Fruit fly (Drosophila melanogaster) whole organism, embryonic: ENCODE measurements around the gene CG43354.

ENCODE experiments used
- Antp ChIP-seq: fragments of 200-800 bp; sonication (Bioruptor generic); optimal IDR thresholded peaks from 3 replicates; lab custom pipeline; 2016; ENCODE audit warnings: missing biosample characterization, missing genetic modification characterization
- B-H2 ChIP-seq: fragments of 200-800 bp; sonication (Bioruptor generic); optimal IDR thresholded peaks from 2 replicates; lab custom pipeline; 2018; ENCODE audit warnings: missing biosample characterization, mild to moderate bottlenecking, missing genetic modification characterization
- CG10543 ChIP-seq: fragments of 200-800 bp; sonication (Bioruptor generic); optimal IDR thresholded peaks from 3 replicates; lab custom pipeline; 2017; ENCODE audit warnings: missing biosample characterization, mild to moderate bottlenecking, missing genetic modification characterization, moderate library complexity
- CG10654 ChIP-seq: fragments of 200-800 bp; sonication (Bioruptor generic); optimal IDR thresholded peaks from 2 replicates; lab custom pipeline; 2016; ENCODE audit warnings: missing biosample characterization, missing genetic modification characterization
- CG11398 ChIP-seq: fragments of 200-800 bp; sonication (Bioruptor generic); optimal IDR thresholded peaks from 2 replicates; lab custom pipeline; 2016; ENCODE audit warnings: missing biosample characterization, missing genetic modification characterization
- CG11504 ChIP-seq: fragments of 200-800 bp; sonication (Bioruptor generic); optimal IDR thresholded peaks from 3 replicates; lab custom pipeline; 2019; ENCODE audit warnings: missing biosample characterization, mild to moderate bottlenecking, missing genetic modification characterization, moderate library complexity
- CG12071 ChIP-seq: fragments of 200-800 bp; sonication (Bioruptor generic); optimal IDR thresholded peaks from 3 replicates; lab custom pipeline; 2018; ENCODE audit warnings: missing biosample characterization, mild to moderate bottlenecking, missing genetic modification characterization
- CG15601 ChIP-seq: fragments of 200-800 bp; sonication (Bioruptor generic); optimal IDR thresholded peaks from 3 replicates; lab custom pipeline; 2019; ENCODE audit warnings: missing biosample characterization, mild to moderate bottlenecking, missing genetic modification characterization, moderate library complexity
- CG1602 ChIP-seq: fragments of 200-800 bp; sonication (Bioruptor generic); optimal IDR thresholded peaks from 3 replicates; lab custom pipeline; 2016; ENCODE audit warnings: missing biosample characterization, missing genetic modification characterization
- CG1647 ChIP-seq: fragments of 200-800 bp; sonication (Bioruptor generic); optimal IDR thresholded peaks from 3 replicates; lab custom pipeline; 2016; ENCODE audit warnings: missing biosample characterization, missing genetic modification characterization
- CG16779 ChIP-seq: fragments of 200-800 bp; sonication (Bioruptor generic); IDR thresholded peaks from 2 replicates; pipeline ENCODE4 v1.3.6; 2022; ENCODE audit warnings: missing biosample characterization, missing genetic modification characterization
- CG17361 ChIP-seq: fragments of 200-800 bp; sonication (Bioruptor generic); IDR thresholded peaks from 3 replicates; pipeline ENCODE4 v1.3.6; 2022; ENCODE audit warnings: missing biosample characterization, missing genetic modification characterization
- CG1792 ChIP-seq: fragments of 200-800 bp; sonication (Bioruptor generic); optimal IDR thresholded peaks from 2 replicates; lab custom pipeline; 2016; ENCODE audit warnings: missing biosample characterization, missing genetic modification characterization
- CG2678 ChIP-seq: fragments of 200-800 bp; sonication (Bioruptor generic); optimal IDR thresholded peaks from 3 replicates; lab custom pipeline; 2019; ENCODE audit warnings: missing biosample characterization, mild to moderate bottlenecking, missing genetic modification characterization, moderate library complexity
- CG33213 ChIP-seq: fragments of 200-800 bp; sonication (Bioruptor generic); optimal IDR thresholded peaks from 3 replicates; lab custom pipeline; 2016; ENCODE audit warnings: missing biosample characterization, missing genetic modification characterization
- CG3726 ChIP-seq: fragments of 200-800 bp; sonication (Bioruptor generic); IDR thresholded peaks from 3 replicates; pipeline ENCODE4, ENCODE4 v1.3.6; 2022; ENCODE audit warnings: missing biosample characterization, missing genetic modification characterization
- CG6175 ChIP-seq: fragments of 200-800 bp; sonication (Bioruptor generic); IDR thresholded peaks from 3 replicates; pipeline ENCODE4 v1.3.6; 2022; ENCODE audit warnings: missing biosample characterization, missing genetic modification characterization
- CG7745 ChIP-seq: fragments of 200-800 bp; sonication (Bioruptor generic); optimal IDR thresholded peaks from 2 replicates; lab custom pipeline; 2018; ENCODE audit warnings: missing biosample characterization, mild to moderate bottlenecking, missing genetic modification characterization, moderate library complexity
- CG8281 ChIP-seq: fragments of 200-800 bp; sonication (Bioruptor generic); optimal IDR thresholded peaks from 2 replicates; lab custom pipeline; 2018; ENCODE audit warnings: missing biosample characterization, mild to moderate bottlenecking, missing genetic modification characterization, moderate library complexity
- Doc2 ChIP-seq: fragments of 200-800 bp; sonication (Bioruptor generic); IDR thresholded peaks from 2 replicates; pipeline ENCODE4 v1.3.6; 2022; ENCODE audit warnings: missing biosample characterization, missing genetic modification characterization
- Fer1 ChIP-seq: fragments of 200-800 bp; sonication (Bioruptor generic); optimal IDR thresholded peaks from 2 replicates; lab custom pipeline; 2017; ENCODE audit warnings: missing biosample characterization, mild to moderate bottlenecking, missing genetic modification characterization
- Hey ChIP-seq: fragments of 200-800 bp; sonication (Bioruptor generic); optimal IDR thresholded peaks from 3 replicates; lab custom pipeline; 2018; ENCODE audit warnings: missing biosample characterization, mild to moderate bottlenecking, missing genetic modification characterization
- Hmr ChIP-seq: fragments of 200-800 bp; sonication (Bioruptor generic); optimal IDR thresholded peaks from 3 replicates; lab custom pipeline; 2017; ENCODE audit warnings: mild to moderate bottlenecking, missing biosample characterization, missing genetic modification reagents, missing genetic modification characterization
- Mes4 ChIP-seq: fragments of 200-800 bp; sonication (Bioruptor generic); optimal IDR thresholded peaks from 2 replicates; lab custom pipeline; 2016; ENCODE audit warnings: missing biosample characterization, missing genetic modification characterization
- NC2β ChIP-seq: fragments of 200-800 bp; sonication (Bioruptor generic); optimal IDR thresholded peaks from 2 replicates; lab custom pipeline; 2016; ENCODE audit warnings: missing biosample characterization, missing genetic modification characterization
- Oaz ChIP-seq: fragments of 200-800 bp; sonication (Bioruptor generic); IDR thresholded peaks from 2 replicates; pipeline ENCODE4 v1.3.6; 2022; ENCODE audit warnings: missing biosample characterization, missing genetic modification characterization
- PHDP ChIP-seq: fragments of 200-800 bp; sonication (Bioruptor generic); optimal IDR thresholded peaks from 3 replicates; lab custom pipeline; 2018; ENCODE audit warnings: missing biosample characterization, mild to moderate bottlenecking, missing genetic modification characterization, moderate library complexity
- Usf ChIP-seq: fragments of 200-800 bp; sonication (Bioruptor generic); optimal IDR thresholded peaks from 2 replicates; lab custom pipeline; 2017; ENCODE audit warnings: missing genotype, missing biosample characterization, missing genetic modification characterization
- Xrp1 ChIP-seq: fragments of 200-800 bp; sonication (Bioruptor generic); IDR thresholded peaks from 2 replicates; pipeline ENCODE4 v1.3.6; 2022; ENCODE audit warnings: missing biosample characterization, missing genetic modification characterization
- YL-1 ChIP-seq: fragments of 200-800 bp; sonication (Bioruptor generic); optimal IDR thresholded peaks from 3 replicates; lab custom pipeline; 2017; ENCODE audit warnings: missing biosample characterization, mild to moderate bottlenecking, missing genetic modification characterization
- ato ChIP-seq: fragments of 200-800 bp; sonication (Bioruptor generic); IDR thresholded peaks from 2 replicates; pipeline ENCODE4 v1.3.6; 2022; ENCODE audit warnings: missing biosample characterization, missing genetic modification characterization; ENCODE audit not compliant: partially characterized antibody
- az2 ChIP-seq: fragments of 200-800 bp; sonication (Bioruptor generic); optimal IDR thresholded peaks from 3 replicates; lab custom pipeline; 2016; ENCODE audit warnings: missing biosample characterization, missing genetic modification characterization
- bowl ChIP-seq: fragments of 200-800 bp; sonication (Bioruptor generic); IDR thresholded peaks from 2 replicates; pipeline ENCODE4 v1.3.6; 2022; ENCODE audit warnings: missing biosample characterization, missing genetic modification characterization
- bsh ChIP-seq, 2 experiments: fragments of 200-800 bp; sonication (Bioruptor generic); optimal IDR thresholded peaks; 2 replicates each; lab custom pipeline; 2017 to 2018; ENCODE audit warnings: mild to moderate bottlenecking in 2 of 2, missing biosample characterization in 2 of 2, missing genetic modification characterization in 2 of 2, moderate library complexity in 1 of 2
- crp ChIP-seq, 2 experiments: fragments of 200-800 bp; sonication (Bioruptor generic); optimal IDR thresholded peaks; 2 replicates in 1 of 2; 3 replicates in 1 of 2; lab custom pipeline; 2017; ENCODE audit warnings: missing biosample characterization in 2 of 2, missing genetic modification characterization in 2 of 2, mild to moderate bottlenecking in 1 of 2, moderate library complexity in 1 of 2
- dmrt11E ChIP-seq: fragments of 200-800 bp; sonication (Bioruptor generic); optimal IDR thresholded peaks from 3 replicates; lab custom pipeline; 2018; ENCODE audit warnings: missing biosample characterization, mild to moderate bottlenecking, missing genetic modification characterization, moderate library complexity
- esg ChIP-seq: fragments of 200-800 bp; sonication (Bioruptor generic); conservative IDR thresholded peaks from 2 replicates; pipeline ENCODE4 v1.3.6; 2022; ENCODE audit warnings: missing biosample characterization, missing genetic modification characterization
- eve ChIP-seq, 2 experiments: fragments of >200 bp; optimal IDR thresholded peaks; 2 replicates each; lab custom pipeline; 2017; ENCODE audit warnings: missing biosample characterization in 2 of 2, missing genetic modification characterization in 2 of 2
- exex ChIP-seq: fragments of 200-800 bp; sonication (Bioruptor generic); optimal IDR thresholded peaks from 4 replicates; lab custom pipeline; 2018; ENCODE audit warnings: missing biosample characterization, mild to moderate bottlenecking, missing genetic modification characterization, moderate library complexity
- eyg ChIP-seq: fragments of 200-800 bp; sonication (Bioruptor generic); optimal IDR thresholded peaks from 3 replicates; lab custom pipeline; 2016; ENCODE audit warnings: missing biosample characterization, missing genetic modification characterization
- gsb-n ChIP-seq: fragments of 200-800 bp; sonication (Bioruptor generic); optimal IDR thresholded peaks from 3 replicates; lab custom pipeline; 2018; ENCODE audit warnings: missing biosample characterization, mild to moderate bottlenecking, missing genetic modification characterization
- lilli ChIP-seq: fragments of 200-800 bp; sonication (Bioruptor generic); optimal IDR thresholded peaks from 3 replicates; lab custom pipeline; 2016; ENCODE audit warnings: missing biosample characterization, missing genetic modification characterization
- onecut ChIP-seq: fragments of 200-800 bp; sonication (Bioruptor generic); IDR thresholded peaks from 2 replicates; pipeline ENCODE4 v1.3.6; 2022; ENCODE audit warnings: missing biosample characterization, missing genetic modification characterization
- pan ChIP-seq, 4 experiments: fragments of >200 bp in 3 of 4; fragments of 200-800 bp in 1 of 4; sonication (Bioruptor generic) in 1 of 4; optimal IDR thresholded peaks in 3 of 4; IDR thresholded peaks in 1 of 4; 2 replicates each; pipeline versions ENCODE4 v1.3.6 to Lab custom; 2017 to 2022; ENCODE audit warnings: missing biosample characterization in 2 of 4, missing genetic modification characterization in 2 of 4, mixed read lengths in 1 of 4
- pita ChIP-seq: fragments of 200-800 bp; sonication (Bioruptor generic); optimal IDR thresholded peaks from 2 replicates; lab custom pipeline; 2017; ENCODE audit warnings: missing biosample characterization, mild to moderate bottlenecking, missing genetic modification characterization
- prd ChIP-seq, 3 experiments: fragments of >200 bp in 2 of 3; fragments of 200-800 bp in 1 of 3; sonication (Bioruptor generic) in 1 of 3; optimal IDR thresholded peaks in 2 of 3; IDR thresholded peaks in 1 of 3; 2 replicates in 2 of 3; 3 replicates in 1 of 3; pipeline versions ENCODE4 v1.3.6 to Lab custom; 2017 to 2022; ENCODE audit warnings: missing biosample characterization in 1 of 3, missing genetic modification characterization in 1 of 3
- sr ChIP-seq: fragments of 200-800 bp; sonication (Bioruptor generic); IDR thresholded peaks from 3 replicates; pipeline ENCODE4 v1.3.6; 2022; ENCODE audit warnings: missing biosample characterization, missing genetic modification characterization
- tup ChIP-seq: fragments of 200-800 bp; sonication (Bioruptor generic); optimal IDR thresholded peaks from 2 replicates; lab custom pipeline; 2016; ENCODE audit warnings: missing biosample characterization, mild to moderate bottlenecking, missing genetic modification characterization, moderate library complexity
- vfl ChIP-seq: fragments of 200-800 bp; sonication (Bioruptor generic); optimal IDR thresholded peaks from 2 replicates; lab custom pipeline; 2016; ENCODE audit warnings: missing biosample characterization, missing genetic modification characterization
- zfh1 ChIP-seq: fragments of 200-800 bp; sonication (Bioruptor generic); IDR thresholded peaks from 3 replicates; pipeline ENCODE4 v1.3.6; 2022; ENCODE audit warnings: missing biosample characterization, missing genetic modification characterization

The CG43354 gene

DNA sequence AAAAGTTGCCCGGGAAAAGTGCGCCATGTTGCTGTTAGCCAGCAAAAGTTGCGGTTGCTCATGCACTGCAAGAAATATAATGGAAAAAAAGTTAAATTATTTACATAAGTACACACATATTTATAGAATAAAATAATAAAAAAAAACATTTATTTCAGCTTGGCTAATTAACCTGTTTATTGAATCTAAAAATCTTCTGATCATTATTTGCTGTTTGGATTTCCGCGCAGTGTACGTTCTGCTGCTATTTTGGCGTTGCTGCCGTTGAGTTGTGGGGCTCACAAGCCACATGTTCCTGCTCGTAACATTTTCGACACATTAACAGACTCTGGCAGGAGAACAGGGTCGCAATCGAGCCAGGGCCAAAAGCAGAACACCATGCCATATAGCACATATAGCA is 1.2 kb upstream of the CG43354 start (continued):
- no peak for TF ChIP-seq Oaz
- TF ChIP-seq B-H2 (GFP tag; lab: Kevin White, UChicago): no peak
- no peak for TF ChIP-seq CG11398
- TF ChIP-seq esg (GFP tag; lab: Robert Waterston, UW): peak; percentile 54; the same call in 1 of the 2 replicates
- no peak for TF ChIP-seq Hey (tag; lab: Kevin White, UChicago)
- no peak for TF ChIP-seq crp (GFP tag; optimal IDR thresholded peaks at IDR 0.05; lab: Kevin White, UChicago)
- TF ChIP-seq CG10543 (GFP tag; lab: Kevin White, UChicago): no peak
- TF ChIP-seq Fer1 (GFP tag; lab: Kevin White, UChicago): peak; percentile 54
- TF ChIP-seq CG1647: no peak
- TF ChIP-seq eyg: no peak
- no peak for TF ChIP-seq vfl
- peak; percentile 75 for TF ChIP-seq CG17361
- TF ChIP-seq CG15601 (tag; lab: Kevin White, UChicago): peak; percentile 34
- TF ChIP-seq CG10654: peak; percentile 32
- TF ChIP-seq az2 (GFP tag; lab: Kevin White, UChicago): peak; percentile 70
- TF ChIP-seq prd (optimal IDR thresholded peaks at IDR 0.05; lab: Kevin White, UChicago): no peak
- TF ChIP-seq prd (GFP tag; IDR thresholded peaks at IDR 0.05; lab: Robert Waterston, UW): peak; percentile 70; the same call in 2 of the 3 replicates
- no peak; the same call in 2 of the 3 replicates for TF ChIP-seq CG3726
- no peak for TF ChIP-seq Usf (GFP tag; lab: Kevin White, UChicago)
- TF ChIP-seq Antp (GFP tag; lab: Kevin White, UChicago): no peak
- no peak for TF ChIP-seq pan (optimal IDR thresholded peaks at IDR 0.05; lab: Kevin White, UChicago)
- TF ChIP-seq pan (GFP tag; optimal IDR thresholded peaks at IDR 0.05 in 1 of 2, IDR thresholded peaks at IDR 0.05 in 1 of 2): peak in 1 of 2 experiments; percentile 49
- TF ChIP-seq CG7745 (tag; lab: Kevin White, UChicago): no peak
- peak; percentile 27 for TF ChIP-seq CG1602 (GFP tag; lab: Kevin White, UChicago)
- no peak for TF ChIP-seq bowl (GFP tag; lab: Robert Waterston, UW)
- no peak for TF ChIP-seq ato (GFP tag; lab: Robert Waterston, UW)
- TF ChIP-seq CG1792 (GFP tag; lab: Kevin White, UChicago): no peak
- peak; percentile 72 for TF ChIP-seq CG2678 (tag; lab: Kevin White, UChicago)
- TF ChIP-seq NC2β (GFP tag; lab: Kevin White, UChicago): no peak
- no peak for TF ChIP-seq CG6175
- TF ChIP-seq PHDP (tag; lab: Kevin White, UChicago): peak; percentile 73
- TF ChIP-seq tup (GFP tag; lab: Kevin White, UChicago): no peak
- TF ChIP-seq onecut (GFP tag; lab: Robert Waterston, UW): peak; percentile 73
- no peak for TF ChIP-seq sr (GFP tag; lab: Robert Waterston, UW)
- TF ChIP-seq CG12071 (GFP tag; lab: Kevin White, UChicago): no peak
- TF ChIP-seq CG33213 (GFP tag; lab: Kevin White, UChicago): no peak
- peak; percentile 80 for TF ChIP-seq dmrt11E
- peak; percentile 70 for TF ChIP-seq gsb-n
- TF ChIP-seq lilli (GFP tag; lab: Kevin White, UChicago): peak; percentile 28
- no peak for TF ChIP-seq pita (GFP tag; lab: Kevin White, UChicago)
- peak; percentile 32 for TF ChIP-seq Hmr (GFP tag; lab: Kevin White, UChicago)
- no peak for TF ChIP-seq exex
- peak; percentile 85 for TF ChIP-seq Xrp1 (GFP tag; lab: Robert Waterston, UW)
- peak; percentile 63 to 86 for TF ChIP-seq bsh (GFP tag; optimal IDR thresholded peaks at IDR 0.05; lab: Kevin White, UChicago)
- TF ChIP-seq eve (GFP tag; optimal IDR thresholded peaks at IDR 0.05; lab: Kevin White, UChicago): peak in 1 of 2 experiments; percentile 75
- TF ChIP-seq CG8281 (tag; lab: Kevin White, UChicago): peak; percentile 29
- no peak for TF ChIP-seq CG16779 (GFP tag; lab: Robert Waterston, UW)
- TF ChIP-seq CG11504 (tag; lab: Kevin White, UChicago): peak; percentile 98
- peak; percentile 14; the same call in 1 of the 3 replicates for TF ChIP-seq zfh1
- no peak for TF ChIP-seq Mes4 (GFP tag; lab: Kevin White, UChicago)
- TF ChIP-seq Doc2 (GFP tag; lab: Robert Waterston, UW): no peak
- TF ChIP-seq YL-1 (GFP tag; lab: Kevin White, UChicago): no peak
